Worm (Caenorhabditis elegans): ENCODE results near the gene C47D12.2.

- TF ChIP-seq Y48G9A.11 (GFP tag; IDR thresholded peaks at IDR 0.05), result peak; percentile 76
- no peak for TF ChIP-seq ZK337.2 (GFP tag; IDR thresholded peaks at IDR 0.05)
- TF ChIP-seq daf-16 (GFP tag; optimal IDR thresholded peaks at IDR 0.05), result no peak
- TF ChIP-seq daf-16 (tag; optimal IDR thresholded peaks at IDR 0.05), result no peak
- no peak for TF ChIP-seq jun-1 (tag; optimal IDR thresholded peaks at IDR 0.05)
- TF ChIP-seq ces-1 (GFP tag; optimal IDR thresholded peaks at IDR 0.05), result no peak
- no peak for TF ChIP-seq nhr-77 (tag; optimal IDR thresholded peaks at IDR 0.05)
- no peak for TF ChIP-seq unc-39 (tag; optimal IDR thresholded peaks at IDR 0.05)
- TF ChIP-seq lin-15B (tag; optimal IDR thresholded peaks at IDR 0.05), result no peak
- no peak for TF ChIP-seq nhr-76 (tag; optimal IDR thresholded peaks at IDR 0.05)
- TF ChIP-seq ztf-11 (tag; optimal IDR thresholded peaks at IDR 0.05), result no peak
- no peak for TF ChIP-seq snpc-1.2 (GFP tag; IDR thresholded peaks at IDR 0.05)
- TF ChIP-seq nhr-25 (tag; optimal IDR thresholded peaks at IDR 0.05; ENCODE audit: borderline replicate concordance, insufficient read depth), result no peak
- TF ChIP-seq madf-9 (GFP tag; conservative IDR thresholded peaks at IDR 0.05), result no peak
Observed at ce11 chrII:11719533-11719932, 43.4 kb downstream of the C47D12.2 start.
